Fruit fly (Drosophila melanogaster) whole organism, embryonic: ENCODE measurements around the gene M6.
A peak's percentile ranks its signal among the peaks of the same experiment; 100 is the strongest.

ENCODE experiments used
- Bgb ChIP-seq: fragments of 200-800 bp; sonication (Bioruptor generic); IDR thresholded peaks from 2 replicates; pipeline ENCODE4 v1.3.6; 2022; ENCODE audit warnings: missing biosample characterization, missing genetic modification characterization; ENCODE audit not compliant: partially characterized antibody
- BtbVII ChIP-seq: fragments of 200-800 bp; sonication (Bioruptor generic); optimal IDR thresholded peaks from 3 replicates; lab custom pipeline; 2017; ENCODE audit warnings: missing biosample characterization, mild to moderate bottlenecking, missing genetic modification characterization
- CG10654 ChIP-seq: fragments of 200-800 bp; sonication (Bioruptor generic); optimal IDR thresholded peaks from 2 replicates; lab custom pipeline; 2016; ENCODE audit warnings: missing biosample characterization, missing genetic modification characterization
- CG12155 ChIP-seq: fragments of 200-800 bp; sonication (Bioruptor generic); optimal IDR thresholded peaks from 3 replicates; lab custom pipeline; 2016; ENCODE audit warnings: missing biosample characterization, missing genetic modification characterization
- CG12236 ChIP-seq: fragments of 200-800 bp; sonication (Bioruptor generic); optimal IDR thresholded peaks from 2 replicates; lab custom pipeline; 2016; ENCODE audit warnings: missing biosample characterization, missing genetic modification characterization
- CG13624 ChIP-seq: fragments of 200-800 bp; sonication (Bioruptor generic); optimal IDR thresholded peaks from 2 replicates; lab custom pipeline; 2016; ENCODE audit warnings: missing biosample characterization, missing genetic modification characterization
- CG14014 ChIP-seq: fragments of 200-800 bp; sonication (Bioruptor generic); IDR thresholded peaks from 2 replicates; pipeline ENCODE4 v1.3.6; 2022; ENCODE audit warnings: missing biosample characterization, missing genetic modification characterization
- CG14710 ChIP-seq: fragments of 200-800 bp; sonication (Bioruptor generic); optimal IDR thresholded peaks from 3 replicates; lab custom pipeline; 2019; ENCODE audit warnings: missing biosample characterization, mild to moderate bottlenecking, missing genetic modification characterization, moderate library complexity
- CG15479 ChIP-seq: fragments of 200-800 bp; sonication (Bioruptor generic); optimal IDR thresholded peaks from 3 replicates; lab custom pipeline; 2019; ENCODE audit warnings: missing biosample characterization, mild to moderate bottlenecking, missing genetic modification characterization, moderate library complexity
- CG16813 ChIP-seq: fragments of 200-800 bp; sonication (Bioruptor generic); IDR thresholded peaks from 3 replicates; pipeline ENCODE4 v1.3.6; 2022; ENCODE audit warnings: missing biosample characterization, missing genetic modification characterization; ENCODE audit not compliant: partially characterized antibody
- CG2116 ChIP-seq: fragments of 200-800 bp; sonication (Bioruptor generic); optimal IDR thresholded peaks from 3 replicates; lab custom pipeline; 2018; ENCODE audit warnings: missing biosample characterization, mild to moderate bottlenecking, missing genetic modification characterization
- CG32532 ChIP-seq: fragments of 200-800 bp; sonication (Bioruptor generic); IDR thresholded peaks from 2 replicates; pipeline ENCODE4 v1.3.6; 2022; ENCODE audit warnings: missing biosample characterization, missing genetic modification characterization
- CG34224 ChIP-seq: fragments of 200-800 bp; sonication (Bioruptor generic); IDR thresholded peaks from 3 replicates; pipeline ENCODE4 v1.3.6; 2022; ENCODE audit warnings: missing biosample characterization, missing genetic modification characterization; ENCODE audit not compliant: partially characterized antibody
- CG6683 ChIP-seq: fragments of 200-800 bp; sonication (Bioruptor generic); optimal IDR thresholded peaks from 2 replicates; lab custom pipeline; 2017; ENCODE audit warnings: missing biosample characterization, mild to moderate bottlenecking, missing genetic modification characterization, missing genetic modification reagents
- CG6765 ChIP-seq: fragments of 200-800 bp; sonication (Bioruptor generic); optimal IDR thresholded peaks from 3 replicates; lab custom pipeline; 2017; ENCODE audit warnings: missing biosample characterization, mild to moderate bottlenecking, missing genetic modification characterization
- CG9437 ChIP-seq: fragments of 200-800 bp; sonication (Bioruptor generic); optimal IDR thresholded peaks from 2 replicates; lab custom pipeline; 2018; ENCODE audit warnings: missing biosample characterization, mild to moderate bottlenecking, missing genetic modification characterization
- Camta ChIP-seq: fragments of 200-800 bp; sonication (Bioruptor generic); optimal IDR thresholded peaks from 2 replicates; lab custom pipeline; 2016; ENCODE audit warnings: missing biosample characterization, missing genetic modification characterization
- D ChIP-seq, 2 experiments: fragments of 200-800 bp in 1 of 2; fragments of >200 bp in 1 of 2; sonication (Bioruptor generic) in 1 of 2; optimal IDR thresholded peaks; 2 replicates in 1 of 2; 3 replicates in 1 of 2; lab custom pipeline; 2017; ENCODE audit warnings: mild to moderate bottlenecking in 1 of 2, missing biosample characterization in 1 of 2, missing genetic modification characterization in 1 of 2, missing genetic modification reagents in 1 of 2
- Eip74EF ChIP-seq, 2 experiments: fragments of 200-800 bp in 1 of 2; fragments of >200 bp in 1 of 2; sonication (Bioruptor generic) in 1 of 2; optimal IDR thresholded peaks; 2 replicates each; lab custom pipeline; 2017 to 2019; ENCODE audit warnings: missing biosample characterization in 2 of 2, missing genetic modification characterization in 2 of 2, mild to moderate bottlenecking in 1 of 2, moderate library complexity in 1 of 2
- HLH54F ChIP-seq: fragments of 200-800 bp; sonication (Bioruptor generic); optimal IDR thresholded peaks from 3 replicates; lab custom pipeline; 2016; ENCODE audit warnings: missing biosample characterization, missing genetic modification characterization
- Hey ChIP-seq: fragments of 200-800 bp; sonication (Bioruptor generic); optimal IDR thresholded peaks from 3 replicates; lab custom pipeline; 2018; ENCODE audit warnings: missing biosample characterization, mild to moderate bottlenecking, missing genetic modification characterization
- Hmx ChIP-seq: fragments of 200-800 bp; sonication (Bioruptor generic); optimal IDR thresholded peaks from 2 replicates; lab custom pipeline; 2016; ENCODE audit warnings: missing biosample characterization, missing genetic modification characterization
- Lim3 ChIP-seq: fragments of 200-800 bp; sonication (Bioruptor generic); IDR thresholded peaks from 2 replicates; pipeline ENCODE4 v1.3.6; 2022; ENCODE audit warnings: missing biosample characterization, missing genetic modification characterization
- Mad ChIP-seq: fragments of 200-800 bp; sonication (Bioruptor generic); optimal IDR thresholded peaks from 2 replicates; lab custom pipeline; 2016; ENCODE audit warnings: missing biosample characterization, missing genetic modification characterization
- NC2β ChIP-seq: fragments of 200-800 bp; sonication (Bioruptor generic); optimal IDR thresholded peaks from 2 replicates; lab custom pipeline; 2016; ENCODE audit warnings: missing biosample characterization, missing genetic modification characterization
- Ravus ChIP-seq: fragments of 200-800 bp; sonication (Bioruptor generic); IDR thresholded peaks from 2 replicates; pipeline ENCODE4 v1.3.6; 2022; ENCODE audit warnings: missing biosample characterization, missing genetic modification characterization
- Rfx ChIP-seq: fragments of 200-800 bp; sonication (Bioruptor generic); IDR thresholded peaks from 2 replicates; pipeline ENCODE4 v1.3.6; 2022; ENCODE audit warnings: missing biosample characterization, missing genetic modification characterization
- Rx ChIP-seq: fragments of 200-800 bp; sonication (Bioruptor generic); IDR thresholded peaks from 2 replicates; pipeline ENCODE4 v1.3.6; 2022; ENCODE audit warnings: missing biosample characterization, missing genetic modification characterization
- Six4 ChIP-seq: fragments of 200-800 bp; sonication (Bioruptor generic); optimal IDR thresholded peaks from 2 replicates; lab custom pipeline; 2016; ENCODE audit warnings: missing biosample characterization, missing genetic modification characterization
- aop ChIP-seq: fragments of 200-800 bp; sonication (Bioruptor generic); IDR thresholded peaks from 2 replicates; pipeline ENCODE4 v1.3.6; 2022; ENCODE audit warnings: missing biosample characterization, missing genetic modification characterization
- bigmax ChIP-seq: fragments of 200-800 bp; sonication (Bioruptor generic); optimal IDR thresholded peaks from 2 replicates; lab custom pipeline; 2018; ENCODE audit warnings: missing biosample characterization, mild to moderate bottlenecking, missing genetic modification characterization
- chif ChIP-seq, 2 experiments: fragments of 200-800 bp; sonication (Bioruptor generic); optimal IDR thresholded peaks; 3 replicates each; lab custom pipeline; 2016; ENCODE audit warnings: missing biosample characterization in 2 of 2, missing genetic modification characterization in 2 of 2
- chinmo ChIP-seq: fragments of 200-800 bp; sonication (Bioruptor generic); IDR thresholded peaks from 4 replicates; pipeline ENCODE4 v1.3.6; 2022; ENCODE audit warnings: missing biosample characterization, missing genetic modification characterization; ENCODE audit not compliant: partially characterized antibody
- croc ChIP-seq: fragments of 200-800 bp; sonication (Bioruptor generic); conservative IDR thresholded peaks from 3 replicates; pipeline ENCODE4 v1.3.6; 2022; ENCODE audit warnings: missing biosample characterization, missing genetic modification characterization
- cwo ChIP-seq: fragments of 200-800 bp; sonication (Bioruptor generic); optimal IDR thresholded peaks from 3 replicates; lab custom pipeline; 2017; ENCODE audit warnings: missing biosample characterization, missing genetic modification characterization, mild to moderate bottlenecking, moderate library complexity, missing genetic modification reagents
- ems ChIP-seq: fragments of 200-800 bp; sonication (Bioruptor generic); optimal IDR thresholded peaks from 3 replicates; lab custom pipeline; 2016; ENCODE audit warnings: missing biosample characterization, missing genetic modification characterization
- fd3F ChIP-seq: fragments of 200-800 bp; sonication (Bioruptor generic); optimal IDR thresholded peaks from 2 replicates; lab custom pipeline; 2018; ENCODE audit warnings: missing biosample characterization, mild to moderate bottlenecking, missing genetic modification characterization, moderate library complexity
- fd96Cb ChIP-seq: fragments of 200-800 bp; sonication (Bioruptor generic); optimal IDR thresholded peaks from 2 replicates; lab custom pipeline; 2018; ENCODE audit warnings: missing biosample characterization, mild to moderate bottlenecking, missing genetic modification characterization, moderate library complexity
- fu2 ChIP-seq: fragments of 200-800 bp; sonication (Bioruptor generic); optimal IDR thresholded peaks from 2 replicates; lab custom pipeline; 2016; ENCODE audit warnings: missing biosample characterization, missing genetic modification characterization
- grn ChIP-seq: fragments of 200-800 bp; sonication (Bioruptor generic); optimal IDR thresholded peaks from 3 replicates; lab custom pipeline; 2017; ENCODE audit warnings: missing biosample characterization, missing genetic modification characterization
- lab ChIP-seq: fragments of 200-800 bp; sonication (Bioruptor generic); optimal IDR thresholded peaks from 3 replicates; lab custom pipeline; 2017; ENCODE audit warnings: missing biosample characterization, missing genetic modification characterization, mild to moderate bottlenecking, moderate library complexity, missing genetic modification reagents
- nerfin-1 ChIP-seq: fragments of 200-800 bp; sonication (Bioruptor generic); optimal IDR thresholded peaks from 3 replicates; lab custom pipeline; 2019; ENCODE audit warnings: missing biosample characterization, mild to moderate bottlenecking, missing genetic modification characterization, moderate library complexity
- pnt ChIP-seq: fragments of 200-800 bp; sonication (Bioruptor generic); optimal IDR thresholded peaks from 3 replicates; lab custom pipeline; 2016; ENCODE audit warnings: missing biosample characterization, missing genetic modification characterization
- row ChIP-seq: fragments of 200-800 bp; sonication (Bioruptor generic); IDR thresholded peaks from 3 replicates; pipeline ENCODE4 v1.3.6; 2022; ENCODE audit warnings: missing biosample characterization, missing genetic modification characterization
- slou ChIP-seq: fragments of 200-800 bp; sonication (Bioruptor generic); optimal IDR thresholded peaks from 3 replicates; lab custom pipeline; 2016; ENCODE audit warnings: missing biosample characterization, missing genetic modification characterization
- sna ChIP-seq: fragments of 200-800 bp; sonication (Bioruptor generic); IDR thresholded peaks from 2 replicates; pipeline ENCODE4 v1.3.6; 2022; ENCODE audit warnings: missing biosample characterization, missing genetic modification characterization; ENCODE audit not compliant: partially characterized antibody
- stc ChIP-seq: fragments of 200-800 bp; sonication (Bioruptor generic); IDR thresholded peaks from 2 replicates; pipeline ENCODE4 v1.3.6; 2022; ENCODE audit warnings: missing biosample characterization, missing genetic modification characterization
- twi ChIP-seq: fragments of 200-800 bp; optimal IDR thresholded peaks from 2 replicates; lab custom pipeline; 2019; ENCODE audit warnings: missing biosample characterization, mild to moderate bottlenecking, missing genetic modification characterization, moderate library complexity
- wek ChIP-seq: fragments of 200-800 bp; sonication (Bioruptor generic); optimal IDR thresholded peaks from 3 replicates; lab custom pipeline; 2018; ENCODE audit warnings: missing biosample characterization, mild to moderate bottlenecking, missing genetic modification characterization, moderate library complexity

M6 gene

dm6 chr3L:21533270-21533948 lies 25.8 kb downstream of the M6 start, which contains the start of gene Mkrn1 (continued):
- TF ChIP-seq CG12236 (GFP tag; lab: Kevin White, UChicago) = no peak
- no peak for TF ChIP-seq cwo (GFP tag; lab: Kevin White, UChicago)
- no peak for TF ChIP-seq CG6765 (GFP tag; lab: Kevin White, UChicago)
- peak; percentile 9 for TF ChIP-seq CG2116 (GFP tag; lab: Kevin White, UChicago)
- no peak for TF ChIP-seq Rx (GFP tag; lab: Robert Waterston, UW)
- no peak for TF ChIP-seq twi (tag; lab: Kevin White, UChicago)
- no peak for TF ChIP-seq Eip74EF (GFP tag; optimal IDR thresholded peaks at IDR 0.05; lab: Kevin White, UChicago)
- TF ChIP-seq row (GFP tag; lab: Robert Waterston, UW) = peak; percentile 52; the same call in 2 of the 3 replicates
- no peak for TF ChIP-seq CG32532
- no peak for TF ChIP-seq croc (GFP tag; lab: Robert Waterston, UW)
- no peak for TF ChIP-seq fd96Cb
- no peak for TF ChIP-seq CG14014 (GFP tag; lab: Robert Waterston, UW)
- TF ChIP-seq Ravus (GFP tag; lab: Robert Waterston, UW) = no peak
- TF ChIP-seq lab = no peak
- peak; percentile 84 for TF ChIP-seq Bgb (GFP tag; lab: Robert Waterston, UW)
- TF ChIP-seq CG6683 (GFP tag; lab: Kevin White, UChicago) = no peak
- TF ChIP-seq Rfx = no peak
- TF ChIP-seq nerfin-1 (tag; lab: Kevin White, UChicago) = peak; percentile 89
- TF ChIP-seq aop (GFP tag; lab: Robert Waterston, UW) = no peak
- TF ChIP-seq bigmax = no peak
- TF ChIP-seq CG10654 (GFP tag; lab: Kevin White, UChicago) = no peak
- peak; percentile 67 for TF ChIP-seq D (optimal IDR thresholded peaks at IDR 0.05; lab: Kevin White, UChicago)
- TF ChIP-seq D (GFP tag; optimal IDR thresholded peaks at IDR 0.05; lab: Kevin White, UChicago) = no peak
- TF ChIP-seq CG14710 (tag; lab: Kevin White, UChicago) = peak; percentile 44
- no peak for TF ChIP-seq Six4 (GFP tag; lab: Kevin White, UChicago)
- TF ChIP-seq CG12155 (GFP tag; lab: Kevin White, UChicago) = no peak
- no peak for TF ChIP-seq HLH54F (GFP tag; lab: Kevin White, UChicago)
- TF ChIP-seq grn (GFP tag; lab: Kevin White, UChicago) = no peak
- peak; percentile 69 for TF ChIP-seq sna (GFP tag; lab: Robert Waterston, UW)
- peak; percentile 94 for TF ChIP-seq CG16813 (GFP tag; lab: Robert Waterston, UW)
- no peak for TF ChIP-seq CG9437 (GFP tag; lab: Kevin White, UChicago)
- TF ChIP-seq Lim3 (GFP tag; lab: Robert Waterston, UW) = no peak
- no peak for TF ChIP-seq fu2 (GFP tag; lab: Kevin White, UChicago)
- TF ChIP-seq pnt (GFP tag; lab: Kevin White, UChicago) = no peak
- 0 out of 4 replicates have a peak, but pooled peaks have one; percentile 71 for TF ChIP-seq chinmo
- TF ChIP-seq ems (GFP tag; lab: Kevin White, UChicago) = no peak
- no peak for TF ChIP-seq Camta (GFP tag; lab: Kevin White, UChicago)
- no peak for TF ChIP-seq CG13624 (GFP tag; lab: Kevin White, UChicago)
- TF ChIP-seq NC2β (GFP tag; lab: Kevin White, UChicago) = peak; percentile 32
- TF ChIP-seq BtbVII (GFP tag; lab: Kevin White, UChicago) = no peak
- no peak for TF ChIP-seq Mad
- no peak for TF ChIP-seq stc (GFP tag; lab: Robert Waterston, UW)
- no peak for TF ChIP-seq chif (GFP tag; optimal IDR thresholded peaks at IDR 0.05; lab: Kevin White, UChicago)
- TF ChIP-seq slou (GFP tag; lab: Kevin White, UChicago) = no peak
- peak; percentile 62; the same call in 2 of the 3 replicates for TF ChIP-seq CG34224 (GFP tag; lab: Robert Waterston, UW)
- TF ChIP-seq Hey (tag; lab: Kevin White, UChicago) = no peak
- peak; percentile 1 for TF ChIP-seq wek (GFP tag; lab: Kevin White, UChicago)
- TF ChIP-seq Hmx (GFP tag; lab: Kevin White, UChicago) = no peak
- TF ChIP-seq fd3F (GFP tag; lab: Kevin White, UChicago) = no peak
- TF ChIP-seq CG15479 (GFP tag; lab: Kevin White, UChicago) = no peak
